Worm (Caenorhabditis elegans): Measurements from ENCODE around the gene srg-16.

DNA sequence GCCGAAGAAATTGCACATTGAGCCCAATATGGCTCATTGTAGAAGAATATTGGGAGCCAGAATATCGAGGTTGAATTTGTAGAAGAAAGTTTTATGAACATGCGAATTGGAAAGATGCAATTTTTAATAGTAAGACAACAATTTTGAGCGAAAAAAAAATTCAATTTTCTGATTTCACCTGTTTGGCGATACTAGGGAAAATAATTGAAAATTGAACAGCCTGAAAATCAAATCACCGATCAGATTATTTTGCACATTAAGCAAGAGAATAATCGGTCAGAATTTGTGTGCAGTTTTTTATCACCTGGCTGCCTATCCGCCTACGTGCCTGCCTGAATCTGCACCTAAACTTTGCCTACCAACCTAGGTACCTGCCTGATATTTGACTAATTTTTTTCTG, 46.4 kb upstream of the srg-16 start, which contains the start of gene sre-26:
- TF ChIP-seq him-1 (tag; optimal IDR thresholded peaks at IDR 0.05) (no peak), dao-5 (tag; optimal IDR thresholded peaks at IDR 0.05) (no peak)

All from whole organism, L4/young adult.